Worm (Caenorhabditis elegans): Measurements from ENCODE around the gene clec-124.

- TF ChIP-seq ztf-23 (GFP tag; IDR thresholded peaks at IDR 0.05) (no peak), med-1 (GFP tag; optimal IDR thresholded peaks at IDR 0.05; ENCODE audit: insufficient read depth) (no peak)
Observed at ce11 chrII:3230422-3230821, 19.1 kb upstream of the clec-124 start, which contains the start of gene srh-297.

Measured in whole organism, midembryonic.